Worm (Caenorhabditis elegans) whole organism, midembryonic: ENCODE data around the gene srw-87.

Experiments used
- cog-1 ChIP-seq: sonication (generic microtip); optimal IDR thresholded peaks from 2 replicates; lab custom pipeline; 2016; ENCODE audit warnings: missing genetic modification characterization, missing compliant biosample characterization
- flt-1 ChIP-seq: fragments of 200-800 bp; sonication (Bioruptor generic); IDR thresholded peaks from 2 replicates; pipeline ENCODE4 v1.3.6; 2022; ENCODE audit warnings: missing genetic modification characterization, missing compliant biosample characterization
- klf-2 ChIP-seq: fragments of 200-800 bp; sonication (Bioruptor generic); conservative IDR thresholded peaks from 2 replicates; pipeline ENCODE4 v1.3.6; 2022; ENCODE audit warnings: missing genetic modification reagents, missing genetic modification characterization, missing compliant biosample characterization
- ref-1 ChIP-seq: fragments of 200-800 bp; sonication (Bioruptor generic); conservative IDR thresholded peaks from 2 replicates; pipeline ENCODE4 v1.3.6; 2022; ENCODE audit warnings: missing genetic modification reagents, missing genetic modification characterization, missing compliant biosample characterization
- ztf-23 ChIP-seq: fragments of 200-800 bp; sonication (Bioruptor generic); IDR thresholded peaks from 2 replicates; pipeline ENCODE4 v1.3.6; 2022; ENCODE audit warnings: missing genetic modification reagents, missing genetic modification characterization, missing compliant biosample characterization
- ztf-29 ChIP-seq: fragments of 200-800 bp; sonication (Bioruptor generic); IDR thresholded peaks from 2 replicates; pipeline ENCODE4 v1.3.6; 2022; ENCODE audit warnings: missing genetic modification reagents, missing genetic modification characterization, missing compliant biosample characterization

- TF ChIP-seq ref-1 (GFP tag; lab: Robert Waterston, UW) (no peak), flt-1 (GFP tag; lab: Robert Waterston, UW) (no peak), cog-1 (tag; lab: Kevin White, UChicago) (no peak), ztf-29 (GFP tag; lab: Robert Waterston, UW) (no peak), ztf-23 (GFP tag; lab: Robert Waterston, UW) (no peak), klf-2 (no peak)
Measured at ce11 chrV:16361350-16361749, 24.9 kb downstream of the srw-87 start.
